Fruit fly (Drosophila melanogaster): ENCODE measurements around the gene CG13801.
A peak's percentile ranks its signal among the peaks of the same experiment; 100 is the strongest.

Gene CG13801

dm6 chr3L:2400227-2400840, 40.0 kb downstream of the CG13801 start:
- no peak for TF ChIP-seq CG11294 (GFP tag; IDR thresholded peaks at IDR 0.05)
- no peak for TF ChIP-seq CG16779 (tag; optimal IDR thresholded peaks at IDR 0.05)
- no peak for TF ChIP-seq esn (GFP tag; optimal IDR thresholded peaks at IDR 0.05)
- no peak for TF ChIP-seq ss (GFP tag; optimal IDR thresholded peaks at IDR 0.05)
- TF ChIP-seq OdsH (GFP tag; optimal IDR thresholded peaks at IDR 0.05), result no peak
- TF ChIP-seq acj6 (GFP tag; optimal IDR thresholded peaks at IDR 0.05), result no peak

DNA sequence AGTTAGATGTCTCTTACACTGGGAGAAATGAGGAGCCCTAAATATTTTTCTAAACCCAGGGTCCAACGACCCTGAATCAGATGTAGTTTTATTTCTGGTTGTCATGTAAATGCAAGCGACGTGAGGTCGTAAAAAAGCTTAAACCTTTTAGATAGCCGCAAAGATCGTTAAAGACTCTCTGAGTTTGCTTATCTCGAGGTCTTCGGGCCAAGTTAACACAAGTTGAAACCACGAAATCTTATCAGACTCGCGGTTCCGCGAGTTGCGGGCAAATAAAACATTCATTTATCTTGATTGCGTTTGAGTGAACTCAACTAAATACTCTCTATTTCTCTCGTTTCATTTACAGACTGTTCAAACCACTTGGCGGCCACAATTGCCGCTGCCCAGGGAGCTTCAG, 41.8 kb downstream of the CG13801 start:
- TF ChIP-seq cyc (GFP tag; optimal IDR thresholded peaks at IDR 0.05) (no peak), CG8319 (GFP tag; optimal IDR thresholded peaks at IDR 0.05) (no peak), Eip75B (GFP tag; optimal IDR thresholded peaks at IDR 0.05) (no peak), fd85E (GFP tag; optimal IDR thresholded peaks at IDR 0.05) (no peak), dac (GFP tag; optimal IDR thresholded peaks at IDR 0.05) (no peak), Sox14 (GFP tag; optimal IDR thresholded peaks at IDR 0.05) (no peak), Hr39 (GFP tag; optimal IDR thresholded peaks at IDR 0.05) (no peak), CG6854 (GFP tag; optimal IDR thresholded peaks at IDR 0.05) (no peak), topi (GFP tag; optimal IDR thresholded peaks at IDR 0.05) (no peak), CG15336 (GFP tag; IDR thresholded peaks at IDR 0.05) (no peak), fkh (GFP tag; optimal IDR thresholded peaks at IDR 0.05) (no peak), Met (GFP tag; optimal IDR thresholded peaks at IDR 0.05) (no peak), net (GFP tag; optimal IDR thresholded peaks at IDR 0.05) (no peak), pdm3 (GFP tag; optimal IDR thresholded peaks at IDR 0.05) (no peak)

- TF ChIP-seq CG34406 (GFP tag; optimal IDR thresholded peaks at IDR 0.05) (no peak), fd59A (GFP tag; optimal IDR thresholded peaks at IDR 0.05) (no peak), Hr38 (GFP tag; optimal IDR thresholded peaks at IDR 0.05) (no peak), Smox (GFP tag; optimal IDR thresholded peaks at IDR 0.05) (no peak), salr (GFP tag; optimal IDR thresholded peaks at IDR 0.05) (no peak), CG32006 (GFP tag; optimal IDR thresholded peaks at IDR 0.05) (no peak), Ets21C (GFP tag; optimal IDR thresholded peaks at IDR 0.05) (no peak), Lpt (GFP tag; optimal IDR thresholded peaks at IDR 0.05) (no peak), CG8119 (GFP tag; IDR thresholded peaks at IDR 0.05) (no peak), pdm3 (GFP tag; optimal IDR thresholded peaks at IDR 0.05) (no peak), CG16779 (tag; optimal IDR thresholded peaks at IDR 0.05) (no peak), cyc (GFP tag; optimal IDR thresholded peaks at IDR 0.05) (no peak), dac (GFP tag; optimal IDR thresholded peaks at IDR 0.05) (no peak), Sox15 (GFP tag; optimal IDR thresholded peaks at IDR 0.05) (no peak), CG7368 (GFP tag; optimal IDR thresholded peaks at IDR 0.05) (no peak), CG8319 (GFP tag; optimal IDR thresholded peaks at IDR 0.05) (no peak)
These were observed 46.9 kb downstream of the CG13801 start for dm6 chr3L:2407271-2407670.

DNA sequence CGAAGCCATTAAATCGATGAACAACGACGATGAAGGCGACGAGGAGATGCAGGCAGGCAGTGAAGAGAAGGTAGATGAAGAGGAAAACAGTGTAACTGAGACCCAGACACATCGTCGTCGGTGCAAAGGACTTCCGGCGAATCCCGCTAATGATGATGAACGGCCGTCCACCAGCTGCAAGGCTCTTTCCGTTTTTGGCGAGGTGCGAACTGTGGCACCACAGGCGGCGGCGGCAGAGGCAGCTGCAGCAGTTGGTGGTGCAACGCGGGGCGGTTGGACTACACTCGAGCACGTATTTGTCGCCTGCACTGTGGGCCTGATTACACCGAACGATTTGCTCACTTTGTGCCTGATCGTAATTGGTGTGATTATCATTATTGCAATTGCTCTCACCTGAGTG, 47.6 kb downstream of the CG13801 start:
- TF ChIP-seq Blimp-1 (GFP tag; optimal IDR thresholded peaks at IDR 0.05) (no peak), CG8319 (GFP tag; optimal IDR thresholded peaks at IDR 0.05) (no peak), cyc (GFP tag; optimal IDR thresholded peaks at IDR 0.05) (no peak), CG6163 (GFP tag; IDR thresholded peaks at IDR 0.05) (peak; percentile 35; the same call in 1 of the 3 replicates), Eip75B (GFP tag; optimal IDR thresholded peaks at IDR 0.05) (no peak), CG15336 (GFP tag; IDR thresholded peaks at IDR 0.05) (no peak)

DNA sequence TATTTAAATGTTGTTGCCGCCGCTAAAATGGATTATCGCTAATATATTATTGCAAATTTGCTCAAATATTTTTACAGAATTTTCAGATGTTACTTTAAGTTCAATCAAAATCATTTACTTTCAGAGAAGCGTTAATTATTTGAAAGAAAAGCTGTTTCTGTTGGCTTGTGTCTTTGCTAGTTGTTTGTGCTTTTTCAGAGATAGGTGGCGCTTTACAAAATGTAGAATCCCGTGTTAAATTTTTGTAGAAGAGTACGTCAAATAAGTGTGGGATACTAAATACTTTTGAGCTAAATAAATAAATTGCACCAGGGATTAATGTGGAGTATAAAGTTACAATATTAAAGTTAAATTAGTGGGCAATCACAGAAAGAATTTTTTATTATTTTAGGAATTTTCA, 48.9 kb downstream of the CG13801 start:
- TF ChIP-seq Hr39 (GFP tag; optimal IDR thresholded peaks at IDR 0.05), result no peak
- TF ChIP-seq CG8119 (GFP tag; IDR thresholded peaks at IDR 0.05), result no peak
- no peak for TF ChIP-seq CG11294 (GFP tag; IDR thresholded peaks at IDR 0.05)
- no peak for TF ChIP-seq CG11902 (GFP tag; optimal IDR thresholded peaks at IDR 0.05)
- no peak for TF ChIP-seq CG15336 (GFP tag; IDR thresholded peaks at IDR 0.05)
- no peak for TF ChIP-seq cyc (GFP tag; optimal IDR thresholded peaks at IDR 0.05)
